Worm (Caenorhabditis elegans): ENCODE data around the gene F21F8.5.

Gene F21F8.5

ce11 chrV:8228712-8229119 lies 37.4 kb downstream of the F21F8.5 start (continued):
- TF ChIP-seq lin-29 (GFP tag; IDR thresholded peaks at IDR 0.05) (peak; percentile 25; the same call in 1 of the 2 replicates), R02D3.7 (tag; optimal IDR thresholded peaks at IDR 0.05) (no peak), daf-19 (GFP tag; conservative IDR thresholded peaks at IDR 0.05) (peak; percentile 71; the same call in 1 of the 2 replicates), hif-1 (tag; optimal IDR thresholded peaks at IDR 0.05) (peak; percentile 12 to 30), ceh-82 (tag; optimal IDR thresholded peaks at IDR 0.05) (no peak), T26A8.4 (GFP tag; IDR thresholded peaks at IDR 0.05) (peak; percentile 91), aly-2 (tag; optimal IDR thresholded peaks at IDR 0.05) (no peak), lsy-2 (tag; optimal IDR thresholded peaks at IDR 0.05) (peak in 1 of 2 experiments; percentile 77), daf-8 (GFP tag; IDR thresholded peaks at IDR 0.05) (no peak), pqm-1 (tag; optimal IDR thresholded peaks at IDR 0.05) (peak; percentile 8), ama-1 (optimal IDR thresholded peaks at IDR 0.05) (peak; percentile 94), vab-7 (GFP tag; IDR thresholded peaks at IDR 0.05) (0 out of 2 replicates have a peak, but pooled peaks have one; percentile 29), duxl-1 (tag; optimal IDR thresholded peaks at IDR 0.05; ENCODE audit: poor library complexity) (peak; percentile 92), lin-1 (GFP tag; IDR thresholded peaks at IDR 0.05) (peak; percentile 49; the same call in 1 of the 2 replicates), snpc-4 (tag; optimal IDR thresholded peaks at IDR 0.05) (peak; percentile 96), arid-1 (GFP tag; conservative IDR thresholded peaks at IDR 0.05) (peak; percentile 70; the same call in 1 of the 2 replicates), ctbp-1 (GFP tag; IDR thresholded peaks at IDR 0.05) (peak; percentile 66; the same call in 1 of the 2 replicates), snpc-1.2 (GFP tag; IDR thresholded peaks at IDR 0.05) (peak; percentile 92), nhr-42 (GFP tag; IDR thresholded peaks at IDR 0.05) (peak; percentile 47), zfp-2 (tag; optimal IDR thresholded peaks at IDR 0.05) (peak; percentile 44), dpl-1 (GFP tag; optimal IDR thresholded peaks at IDR 0.05) (peak; percentile 53), mep-1 (tag; optimal IDR thresholded peaks at IDR 0.05) (peak; percentile 93), spr-1 (tag; optimal IDR thresholded peaks at IDR 0.05) (peak; percentile 85), lir-3 (tag; optimal IDR thresholded peaks at IDR 0.05) (peak; percentile 22), unc-62 (GFP tag; optimal IDR thresholded peaks at IDR 0.05 in 1 of 2) (peak in 1 of 2 experiments; percentile 90), unc-62 (tag; optimal IDR thresholded peaks at IDR 0.05) (no peak), Y5F2A.4 (GFP tag; optimal IDR thresholded peaks at IDR 0.05) (no peak), egl-27 (tag; optimal IDR thresholded peaks at IDR 0.05) (no peak), F49E8.2 (tag; optimal IDR thresholded peaks at IDR 0.05; ENCODE audit: borderline replicate concordance) (peak; percentile 97), ZK546.5 (tag; optimal IDR thresholded peaks at IDR 0.05) (no peak), nhr-77 (tag; optimal IDR thresholded peaks at IDR 0.05) (peak; percentile 54), mxl-3 (GFP tag; optimal IDR thresholded peaks at IDR 0.05) (peak; percentile 66), rbr-2 (tag; optimal IDR thresholded peaks at IDR 0.05) (peak; percentile 83), saeg-2 (GFP tag; IDR thresholded peaks at IDR 0.05) (0 out of 2 replicates have a peak, but pooled peaks have one; percentile 47), php-3 (GFP tag; IDR thresholded peaks at IDR 0.05) (peak; percentile 73), nhr-25 (tag; optimal IDR thresholded peaks at IDR 0.05; ENCODE audit: borderline replicate concordance, insufficient read depth) (peak; percentile 56)

DNA sequence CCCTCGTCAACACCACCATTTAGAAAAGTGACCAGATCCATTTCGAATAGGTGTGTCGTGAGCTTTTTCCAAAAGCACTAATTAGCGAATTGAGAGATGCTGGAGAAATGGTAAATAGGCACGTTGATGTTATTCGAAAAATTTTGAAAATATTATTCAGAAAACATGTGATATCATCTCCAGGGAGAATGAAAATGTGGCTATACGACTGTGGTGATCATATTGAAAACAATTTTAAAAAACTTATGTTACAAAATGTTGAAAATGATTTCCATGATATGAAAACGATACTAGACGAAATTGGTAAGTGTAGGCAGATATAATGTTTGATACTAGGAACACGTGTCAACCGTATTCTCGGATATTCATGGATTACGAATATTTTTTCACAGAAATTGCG lies 39.3 kb downstream of the F21F8.5 start, which contains the start of gene K07C11.10:
K07C11.10 (minus strand) TSS at position 101 of the 400 bp plus-strand sequence.
- TF ChIP-seq T20F7.1 (GFP tag; optimal IDR thresholded peaks at IDR 0.05) (no peak), hlh-11 (tag; optimal IDR thresholded peaks at IDR 0.05) (no peak), tra-1 (GFP tag; IDR thresholded peaks at IDR 0.05) (no peak), cey-2 (tag; optimal IDR thresholded peaks at IDR 0.05; ENCODE audit: borderline replicate concordance, insufficient read depth) (no peak), ZK546.5 (tag; optimal IDR thresholded peaks at IDR 0.05) (no peak), unc-62 (GFP tag; optimal IDR thresholded peaks at IDR 0.05 in 1 of 2) (peak in 1 of 2 experiments; percentile 47), unc-62 (tag; optimal IDR thresholded peaks at IDR 0.05) (no peak)

Data from whole organism, L4 larva.